Worm (Caenorhabditis elegans) whole organism, L2 larva: ENCODE results near the gene F53A9.9.

Source experiments
- R02D3.7 ChIP-seq: fragments of 150-350 bp; optimal IDR thresholded peaks from 2 replicates; lab custom pipeline; 2014; ENCODE audit warnings: missing biosample characterization, missing genetic modification characterization
- ZK546.5 ChIP-seq: sonication (generic microtip); optimal IDR thresholded peaks from 2 replicates; lab custom pipeline; 2017; ENCODE audit warnings: missing biosample characterization, missing genetic modification characterization
- alr-1 ChIP-seq: fragments of 150-350 bp; optimal IDR thresholded peaks from 2 replicates; lab custom pipeline; 2014; ENCODE audit warnings: missing biosample characterization, missing genetic modification characterization
- aly-2 ChIP-seq: fragments of 150-350 bp; optimal IDR thresholded peaks from 2 replicates; lab custom pipeline; 2014; ENCODE audit warnings: missing biosample characterization, missing genetic modification characterization
- ceh-16 ChIP-seq: fragments of 150-350 bp; optimal IDR thresholded peaks from 2 replicates; lab custom pipeline; 2014; ENCODE audit warnings: missing biosample characterization, missing genetic modification characterization
- egl-27 ChIP-seq: sonication (generic microtip); optimal IDR thresholded peaks from 3 replicates; lab custom pipeline; 2017; ENCODE audit warnings: missing biosample characterization, missing genetic modification reagents, missing genetic modification characterization
- lin-11 ChIP-seq: fragments of 150-350 bp; sonication (generic microtip); optimal IDR thresholded peaks from 2 replicates; lab custom pipeline; 2014; ENCODE audit warnings: missing biosample characterization, missing genetic modification characterization, inconsistent platforms, mixed read lengths
- lin-13 ChIP-seq: fragments of 150-350 bp; optimal IDR thresholded peaks from 2 replicates; lab custom pipeline; 2014; ENCODE audit warnings: missing biosample characterization, missing genetic modification reagents, missing genetic modification characterization
- mdl-1 ChIP-seq, 2 experiments: fragments of 150-350 bp in 1 of 2; sonication (generic microtip) in 1 of 2; optimal IDR thresholded peaks; 2 replicates each; lab custom pipeline; 2017; ENCODE audit warnings: missing biosample characterization in 2 of 2, missing genetic modification characterization in 2 of 2
- nhr-23 ChIP-seq: fragments of 150-350 bp; optimal IDR thresholded peaks from 2 replicates; lab custom pipeline; 2014; ENCODE audit warnings: missing biosample characterization, missing genetic modification reagents, missing genetic modification characterization
- nhr-77 ChIP-seq: fragments of 150-350 bp; optimal IDR thresholded peaks from 2 replicates; lab custom pipeline; 2014; ENCODE audit warnings: missing biosample characterization, missing genetic modification characterization
- zag-1 ChIP-seq: fragments of 150-350 bp; optimal IDR thresholded peaks from 2 replicates; lab custom pipeline; 2014; ENCODE audit warnings: missing biosample characterization, missing genetic modification characterization
- ztf-1 ChIP-seq: fragments of 200-800 bp; sonication (Bioruptor generic); conservative IDR thresholded peaks from 2 replicates; pipeline ENCODE4 v1.3.6; 2022; ENCODE audit warnings: missing genetic modification characterization, missing compliant biosample characterization

DNA sequence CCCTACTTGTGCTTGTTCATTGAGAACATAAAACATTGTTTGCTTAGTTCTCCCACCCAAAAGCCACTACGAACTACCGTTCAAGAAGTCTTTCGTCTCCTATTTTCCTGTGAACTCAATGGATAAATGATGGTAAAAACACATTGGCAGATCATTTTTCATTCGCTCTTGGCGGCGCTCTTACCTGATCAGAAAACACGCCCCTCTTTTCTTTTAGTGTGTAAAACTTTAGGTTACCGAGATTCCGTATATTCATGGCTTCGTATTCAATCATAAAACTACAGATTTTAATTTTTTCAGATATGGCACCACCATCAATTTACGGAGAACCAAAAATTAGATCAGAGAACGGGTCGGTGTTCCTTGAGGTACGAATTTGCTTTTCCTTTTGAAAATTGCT, 43.0 kb upstream of the F53A9.9 start, which contains the start of gene zig-12:
- TF ChIP-seq ZK546.5 (tag; lab: Kevin White, UChicago) (no peak), R02D3.7 (no peak), aly-2 (no peak), nhr-23 (tag; lab: Kevin White, UChicago) (no peak), mdl-1 (tag; optimal IDR thresholded peaks at IDR 0.05; lab: Kevin White, UChicago) (no peak), lin-13 (GFP tag; lab: Kevin White, UChicago) (no peak), zag-1 (tag; lab: Kevin White, UChicago) (no peak), ztf-1 (GFP tag; lab: Robert Waterston, UW) (no peak), egl-27 (tag; lab: Kevin White, UChicago) (no peak), ceh-16 (tag; lab: Kevin White, UChicago) (no peak), lin-11 (no peak), nhr-77 (tag; lab: Kevin White, UChicago) (no peak), alr-1 (tag; lab: Kevin White, UChicago) (no peak)
